Fruit fly (Drosophila melanogaster) whole organism, prepupa: ENCODE measurements around the gene CG14721.

Source experiments
- CG10631 ChIP-seq: fragments of 200-800 bp; sonication (Bioruptor generic); optimal IDR thresholded peaks from 2 replicates; lab custom pipeline; 2016; ENCODE audit warnings: missing biosample characterization, missing genetic modification characterization
- CG11762 ChIP-seq: fragments of 200-800 bp; sonication (Bioruptor generic); optimal IDR thresholded peaks from 3 replicates; lab custom pipeline; 2016; ENCODE audit warnings: missing biosample characterization, missing genetic modification characterization; ENCODE audit not compliant: insufficient read depth
- CG11902 ChIP-seq: fragments of 200-800 bp; sonication (Bioruptor generic); optimal IDR thresholded peaks from 3 replicates; lab custom pipeline; 2016; ENCODE audit warnings: missing biosample characterization, missing genetic modification characterization
- CG15336 ChIP-seq: fragments of 200-800 bp; sonication (Bioruptor generic); IDR thresholded peaks from 2 replicates; pipeline ENCODE4 v1.3.6; 2022; ENCODE audit warnings: missing biosample characterization, missing genetic modification characterization
- CG16779 ChIP-seq: fragments of 200-800 bp; sonication (Bioruptor generic); optimal IDR thresholded peaks from 3 replicates; lab custom pipeline; 2017; ENCODE audit warnings: missing biosample characterization, mild to moderate bottlenecking, missing genetic modification characterization
- CG31627 ChIP-seq: fragments of 200-800 bp; sonication (Bioruptor generic); optimal IDR thresholded peaks from 3 replicates; lab custom pipeline; 2016; ENCODE audit warnings: missing biosample characterization, missing genetic modification characterization
- CG32006 ChIP-seq: fragments of 200-800 bp; sonication (Bioruptor generic); optimal IDR thresholded peaks from 3 replicates; lab custom pipeline; 2017; ENCODE audit warnings: missing biosample characterization, mild to moderate bottlenecking, missing genetic modification characterization
- CG34406 ChIP-seq: fragments of 200-800 bp; sonication (Bioruptor generic); optimal IDR thresholded peaks from 3 replicates; lab custom pipeline; 2016; ENCODE audit warnings: missing biosample characterization, missing genetic modification characterization
- CG6163 ChIP-seq: fragments of 200-800 bp; sonication (Bioruptor generic); IDR thresholded peaks from 3 replicates; pipeline ENCODE4 v1.3.6; 2022; ENCODE audit warnings: missing biosample characterization, missing genetic modification characterization
- CG6276 ChIP-seq: fragments of 200-800 bp; sonication (Bioruptor generic); optimal IDR thresholded peaks from 2 replicates; lab custom pipeline; 2017; ENCODE audit warnings: missing biosample characterization, mild to moderate bottlenecking, missing genetic modification characterization
- CG6808 ChIP-seq: fragments of 200-800 bp; sonication (Bioruptor generic); optimal IDR thresholded peaks from 3 replicates; lab custom pipeline; 2017; ENCODE audit warnings: missing biosample characterization, missing genetic modification characterization, mild to moderate bottlenecking, moderate library complexity, missing genetic modification reagents
- CG7368 ChIP-seq: fragments of 200-800 bp; sonication (Bioruptor generic); optimal IDR thresholded peaks from 3 replicates; lab custom pipeline; 2016; ENCODE audit warnings: missing biosample characterization, missing genetic modification characterization
- CG8319 ChIP-seq: fragments of 200-800 bp; sonication (Bioruptor generic); optimal IDR thresholded peaks from 3 replicates; lab custom pipeline; 2016; ENCODE audit warnings: missing biosample characterization, missing genetic modification characterization
- Eip78C ChIP-seq: fragments of 200-800 bp; sonication (Bioruptor generic); peaks from one replicate; lab custom pipeline; 2016; ENCODE audit warnings: missing biosample characterization, missing genetic modification characterization
- Eip93F ChIP-seq: fragments of 200-800 bp; sonication (Bioruptor generic); optimal IDR thresholded peaks from 2 replicates; lab custom pipeline; 2016; ENCODE audit warnings: missing biosample characterization, mild to moderate bottlenecking, missing genetic modification characterization
- Ets21C ChIP-seq: fragments of 200-800 bp; sonication (Bioruptor generic); optimal IDR thresholded peaks from 3 replicates; lab custom pipeline; 2016; ENCODE audit warnings: missing biosample characterization, missing genetic modification characterization
- Gug ChIP-seq: fragments of 200-800 bp; sonication (Bioruptor generic); IDR thresholded peaks from 2 replicates; pipeline ENCODE4 v1.3.6; 2022; ENCODE audit warnings: missing biosample characterization, missing genetic modification characterization
- Hr39 ChIP-seq: fragments of 200-800 bp; sonication (Bioruptor generic); optimal IDR thresholded peaks from 2 replicates; lab custom pipeline; 2016; ENCODE audit warnings: missing biosample characterization, missing genetic modification characterization
- Hr4 ChIP-seq: fragments of 200-800 bp; sonication (Bioruptor generic); optimal IDR thresholded peaks from 3 replicates; lab custom pipeline; 2016; ENCODE audit warnings: missing biosample characterization, missing genetic modification characterization
- OdsH ChIP-seq: fragments of 200-800 bp; sonication (Bioruptor generic); optimal IDR thresholded peaks from 3 replicates; lab custom pipeline; 2016; ENCODE audit warnings: missing biosample characterization, missing genetic modification characterization
- Sox102F ChIP-seq: fragments of 200-800 bp; sonication (Bioruptor generic); optimal IDR thresholded peaks from 2 replicates; lab custom pipeline; 2016; ENCODE audit warnings: missing biosample characterization, mild to moderate bottlenecking, missing genetic modification characterization
- Sox14 ChIP-seq: fragments of 200-800 bp; sonication (Bioruptor generic); optimal IDR thresholded peaks from 3 replicates; lab custom pipeline; 2016; ENCODE audit warnings: missing biosample characterization, missing genetic modification characterization
- achi ChIP-seq: fragments of 200-800 bp; sonication (Bioruptor generic); optimal IDR thresholded peaks from 3 replicates; lab custom pipeline; 2016; ENCODE audit warnings: missing biosample characterization, missing genetic modification characterization
- acj6 ChIP-seq: fragments of 200-800 bp; sonication (Bioruptor generic); optimal IDR thresholded peaks from 3 replicates; lab custom pipeline; 2016; ENCODE audit warnings: missing biosample characterization, missing genetic modification characterization
- dac ChIP-seq: fragments of 200-800 bp; sonication (Bioruptor generic); optimal IDR thresholded peaks from 2 replicates; lab custom pipeline; 2017; ENCODE audit warnings: missing biosample characterization, mild to moderate bottlenecking, missing genetic modification characterization
- esn ChIP-seq: fragments of 200-800 bp; sonication (Bioruptor generic); optimal IDR thresholded peaks from 2 replicates; lab custom pipeline; 2016; ENCODE audit warnings: missing biosample characterization, mild to moderate bottlenecking, missing genetic modification characterization, moderate library complexity
- fd59A ChIP-seq: fragments of 200-800 bp; sonication (Bioruptor generic); optimal IDR thresholded peaks from 2 replicates; lab custom pipeline; 2017; ENCODE audit warnings: missing biosample characterization, mild to moderate bottlenecking, missing genetic modification characterization, missing genetic modification reagents
- fd85E ChIP-seq: fragments of 200-800 bp; sonication (Bioruptor generic); optimal IDR thresholded peaks from 3 replicates; lab custom pipeline; 2016; ENCODE audit warnings: missing biosample characterization, missing genetic modification characterization
- net ChIP-seq: fragments of 200-800 bp; sonication (Bioruptor generic); optimal IDR thresholded peaks from 3 replicates; lab custom pipeline; 2016; ENCODE audit warnings: missing biosample characterization, missing genetic modification characterization
- salr ChIP-seq, 2 experiments: fragments of 200-800 bp; sonication (Bioruptor generic); optimal IDR thresholded peaks; 3 replicates each; lab custom pipeline; 2016 to 2018; ENCODE audit warnings: missing biosample characterization in 2 of 2, missing genetic modification characterization in 2 of 2, mild to moderate bottlenecking in 1 of 2
- spab ChIP-seq: fragments of 200-800 bp; sonication (Bioruptor generic); optimal IDR thresholded peaks from 2 replicates; lab custom pipeline; 2017; ENCODE audit warnings: missing biosample characterization, mild to moderate bottlenecking, missing genetic modification characterization, missing genetic modification reagents
- ss ChIP-seq, 2 experiments: fragments of 200-800 bp; sonication (Bioruptor generic); optimal IDR thresholded peaks; 2 replicates in 1 of 2; 3 replicates in 1 of 2; lab custom pipeline; 2017 to 2018; ENCODE audit warnings: mild to moderate bottlenecking in 2 of 2, missing biosample characterization in 2 of 2, missing genetic modification characterization in 2 of 2, moderate library complexity in 1 of 2
- svp ChIP-seq: fragments of 200-800 bp; sonication (Bioruptor generic); peaks from one replicate; lab custom pipeline; 2016; ENCODE audit warnings: missing biosample characterization, missing genetic modification characterization
- vri ChIP-seq: fragments of 200-800 bp; sonication (Bioruptor generic); optimal IDR thresholded peaks from 3 replicates; lab custom pipeline; 2016; ENCODE audit warnings: missing biosample characterization, mild to moderate bottlenecking, missing genetic modification characterization

Gene CG14721

DNA sequence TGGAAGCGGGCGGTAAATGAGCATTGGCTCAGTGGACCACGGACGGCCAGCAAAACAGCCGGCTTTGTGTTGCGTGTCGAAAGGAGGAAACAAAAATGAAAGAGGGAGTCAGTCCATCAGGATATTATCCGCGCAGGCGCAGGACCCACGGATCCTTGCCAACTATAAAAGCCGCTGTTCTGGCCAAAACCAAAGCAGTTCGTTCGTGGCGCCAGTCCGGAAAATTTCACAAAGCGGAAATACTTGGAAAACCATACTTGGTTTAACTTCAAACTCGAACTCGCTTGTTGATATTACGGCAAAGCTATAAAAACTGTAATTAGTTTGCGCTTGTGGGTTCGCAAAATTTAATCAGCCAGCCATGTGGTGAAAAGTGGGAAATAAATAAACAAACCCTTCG lies 13.7 kb upstream of the CG14721 start, which contains the start of gene CG12594:
Gene CG12594 (plus strand): TSS at position 142 of the 400 bp plus-strand sequence.
- no peak for TF ChIP-seq CG10631 (GFP tag; lab: Kevin White, UChicago)
- TF ChIP-seq fd85E: no peak
- TF ChIP-seq vri (GFP tag; lab: Kevin White, UChicago): no peak
- no peak for TF ChIP-seq Sox102F (GFP tag; lab: Kevin White, UChicago)
- no peak for TF ChIP-seq ss (GFP tag; optimal IDR thresholded peaks at IDR 0.05; lab: Kevin White, UChicago)
- TF ChIP-seq spab (GFP tag; lab: Kevin White, UChicago): no peak
- no peak for TF ChIP-seq CG11902 (GFP tag; lab: Kevin White, UChicago)
- no peak for TF ChIP-seq OdsH (GFP tag; lab: Kevin White, UChicago)
- no peak for TF ChIP-seq CG6276 (GFP tag; lab: Kevin White, UChicago)
- no peak for TF ChIP-seq CG15336 (GFP tag; lab: Robert Waterston, UW)
- no peak for TF ChIP-seq esn (GFP tag; lab: Kevin White, UChicago)
- TF ChIP-seq CG31627: no peak
- no peak for TF ChIP-seq Gug
- TF ChIP-seq Ets21C (GFP tag; lab: Kevin White, UChicago): no peak
- no peak for TF ChIP-seq CG6163 (GFP tag; lab: Robert Waterston, UW)
- TF ChIP-seq CG7368 (GFP tag; lab: Kevin White, UChicago): no peak
- no peak for TF ChIP-seq svp (GFP tag; lab: Kevin White, UChicago)
- TF ChIP-seq, all 60 proteins: peak for 0

DNA sequence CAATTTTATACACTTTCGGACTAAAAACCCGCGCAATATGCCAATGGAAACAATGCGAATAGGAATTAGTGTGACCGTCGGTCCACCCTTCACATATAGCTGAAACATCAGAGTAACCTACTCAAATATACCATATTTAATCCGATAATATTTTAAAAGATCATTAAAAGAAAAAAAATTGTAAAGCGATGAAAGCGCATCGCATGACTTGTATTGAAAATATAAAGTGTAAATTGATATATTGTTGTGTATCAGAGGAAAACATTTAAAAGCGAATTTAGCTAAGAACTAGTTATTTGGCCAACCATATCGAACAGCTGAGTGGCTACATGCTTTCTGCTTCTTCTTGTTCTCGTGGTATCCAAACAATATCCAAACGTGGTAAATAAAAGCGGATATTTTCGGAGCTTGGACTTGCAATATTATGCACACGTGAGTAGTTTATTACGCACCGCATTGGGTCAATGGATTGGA lies 6.5 kb downstream of the CG14721 start, which contains the start of the genes Blm and CG14722:
Gene Blm (minus strand): TSS at position 54 of the 474 bp plus-strand sequence.
Gene CG14722 (plus strand): TSS at position 161 of the 474 bp plus-strand sequence.
- TF ChIP-seq Eip93F (GFP tag; lab: Kevin White, UChicago) (no peak), Hr39 (GFP tag; lab: Kevin White, UChicago) (no peak), CG11762 (GFP tag; lab: Kevin White, UChicago) (no peak), fd85E (no peak), ss (GFP tag; optimal IDR thresholded peaks at IDR 0.05; lab: Kevin White, UChicago) (no peak), CG34406 (GFP tag; lab: Kevin White, UChicago) (no peak), Sox102F (GFP tag; lab: Kevin White, UChicago) (no peak), salr (GFP tag; optimal IDR thresholded peaks at IDR 0.05; lab: Kevin White, UChicago) (no peak)

DNA sequence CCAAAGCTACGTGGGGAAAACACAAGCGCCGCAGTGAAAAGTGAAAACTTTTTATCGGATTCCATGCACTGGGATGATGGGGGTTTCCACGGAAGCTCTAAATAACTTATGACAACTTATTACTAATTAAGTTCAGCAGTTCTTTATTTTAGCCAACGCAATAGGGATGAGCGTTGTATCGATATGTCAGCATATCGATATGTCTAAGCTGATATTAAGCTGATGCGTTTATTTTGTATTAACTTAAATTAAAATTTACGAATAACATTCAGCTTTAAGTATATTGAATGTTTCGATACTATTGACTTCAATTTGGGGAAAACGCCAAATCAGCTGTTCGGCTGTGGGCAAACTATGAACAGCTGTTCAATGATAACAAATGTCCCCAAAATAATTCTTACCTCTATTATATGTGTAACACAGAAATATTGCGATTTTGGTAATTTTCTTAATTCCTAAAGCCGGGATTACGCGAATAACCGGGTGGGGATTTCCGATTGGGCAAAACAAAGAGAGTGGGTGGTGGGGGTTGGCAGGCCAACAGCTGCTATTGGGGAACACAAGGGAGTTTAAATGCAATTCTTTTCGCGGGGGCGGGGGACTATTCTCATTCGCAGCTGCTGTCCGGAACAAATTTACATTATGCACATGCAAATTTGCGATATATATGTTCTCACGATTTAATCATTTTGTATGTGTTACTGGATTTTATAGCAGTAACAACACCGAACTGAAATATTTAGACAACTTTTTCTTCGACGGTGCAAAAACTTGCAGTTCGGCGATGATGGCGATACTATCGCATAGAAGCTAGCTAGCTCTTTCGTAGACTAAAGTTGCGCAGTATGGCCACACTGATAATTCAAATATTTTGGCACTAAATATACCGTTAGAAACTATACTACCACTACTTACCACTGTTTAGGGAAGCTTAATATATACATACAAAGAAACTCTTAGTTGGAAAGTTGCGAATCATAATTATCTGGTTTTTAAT lies 14.3 kb downstream of the CG14721 start, which contains the start of gene CG6923:
Gene CG6923 (minus strand): TSS at position 733 of the 997 bp plus-strand sequence.
- TF ChIP-seq esn (GFP tag; lab: Kevin White, UChicago) (peak; percentile 41), Sox14 (peak; percentile 50), dac (no peak)

DNA sequence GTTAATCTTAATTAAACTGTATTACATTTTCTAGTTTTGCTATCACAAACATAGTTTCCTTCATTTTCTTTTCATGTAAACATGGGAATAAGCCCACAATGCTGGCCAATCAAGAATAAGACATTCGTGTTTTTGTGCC lies 14.9 kb downstream of the CG14721 start, which contains the start of gene CG43062:
Gene CG43062 (plus strand): TSS at position 40 of the 139 bp plus-strand sequence.
- TF ChIP-seq Ets21C (GFP tag; lab: Kevin White, UChicago) (no peak), CG11762 (GFP tag; lab: Kevin White, UChicago) (no peak), CG8319 (no peak), CG32006 (no peak), CG16779 (tag; lab: Kevin White, UChicago) (no peak), net (GFP tag; lab: Kevin White, UChicago) (no peak), acj6 (GFP tag; lab: Kevin White, UChicago) (no peak), Sox102F (GFP tag; lab: Kevin White, UChicago) (no peak), achi (no peak), Eip78C (no peak)

DNA sequence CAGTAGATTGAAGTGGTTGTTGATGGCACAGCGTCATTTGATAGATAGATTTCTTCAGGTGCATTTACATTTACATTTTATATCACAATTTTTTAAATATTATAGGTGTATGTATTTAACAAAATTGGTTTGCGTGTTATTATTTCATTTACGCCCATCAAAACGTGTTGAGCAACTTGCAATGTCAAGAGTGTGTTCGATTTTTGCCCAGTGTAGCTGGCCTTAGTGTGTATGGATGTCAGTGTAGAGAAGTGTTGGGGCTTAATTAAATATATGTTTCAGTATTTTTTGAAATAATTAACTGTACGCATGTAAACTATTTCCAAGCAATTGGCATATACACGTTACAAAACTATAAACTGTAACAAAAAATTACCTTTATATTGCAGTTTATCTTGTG lies 16.5 kb downstream of the CG14721 start:
- TF ChIP-seq svp (GFP tag; lab: Kevin White, UChicago) (peak; percentile 63), CG6808 (GFP tag; lab: Kevin White, UChicago) (no peak), Eip78C (peak; percentile 54), fd59A (GFP tag; lab: Kevin White, UChicago) (no peak), acj6 (GFP tag; lab: Kevin White, UChicago) (no peak), Hr4 (GFP tag; lab: Kevin White, UChicago) (peak; percentile 37)
